Fruit fly (Drosophila melanogaster): ENCODE data around the gene HLH4C.

HLH4C gene

DNA sequence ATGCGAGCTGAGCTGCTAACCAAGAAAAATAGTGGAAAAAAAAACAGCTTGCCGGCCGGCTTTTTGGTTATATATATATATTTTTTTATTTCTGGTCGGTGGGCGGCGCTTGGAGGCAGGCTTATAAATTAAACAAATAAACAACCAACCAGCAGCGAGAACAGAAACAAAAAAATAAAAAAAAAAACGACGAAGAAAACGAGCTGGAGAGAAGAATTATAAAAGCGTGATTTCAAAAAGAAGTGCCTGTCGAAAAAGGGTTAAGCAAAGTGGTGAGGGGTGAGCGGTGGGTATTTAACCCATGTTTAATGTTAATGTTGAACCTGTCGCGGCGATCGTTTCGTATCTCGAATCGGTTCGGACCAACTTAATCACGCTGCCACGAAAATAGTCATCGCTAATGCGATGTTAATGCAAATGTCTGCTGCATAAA, 24.0 kb upstream of the HLH4C start:
- TF ChIP-seq CG17801 (GFP tag; optimal IDR thresholded peaks at IDR 0.05; ENCODE audit: partially characterized antibody): no peak

- no peak for TF ChIP-seq CG17801 (GFP tag; optimal IDR thresholded peaks at IDR 0.05; ENCODE audit: partially characterized antibody)
Observed at dm6 chrX:4669438-4669837, 22.2 kb upstream of the HLH4C start.

DNA sequence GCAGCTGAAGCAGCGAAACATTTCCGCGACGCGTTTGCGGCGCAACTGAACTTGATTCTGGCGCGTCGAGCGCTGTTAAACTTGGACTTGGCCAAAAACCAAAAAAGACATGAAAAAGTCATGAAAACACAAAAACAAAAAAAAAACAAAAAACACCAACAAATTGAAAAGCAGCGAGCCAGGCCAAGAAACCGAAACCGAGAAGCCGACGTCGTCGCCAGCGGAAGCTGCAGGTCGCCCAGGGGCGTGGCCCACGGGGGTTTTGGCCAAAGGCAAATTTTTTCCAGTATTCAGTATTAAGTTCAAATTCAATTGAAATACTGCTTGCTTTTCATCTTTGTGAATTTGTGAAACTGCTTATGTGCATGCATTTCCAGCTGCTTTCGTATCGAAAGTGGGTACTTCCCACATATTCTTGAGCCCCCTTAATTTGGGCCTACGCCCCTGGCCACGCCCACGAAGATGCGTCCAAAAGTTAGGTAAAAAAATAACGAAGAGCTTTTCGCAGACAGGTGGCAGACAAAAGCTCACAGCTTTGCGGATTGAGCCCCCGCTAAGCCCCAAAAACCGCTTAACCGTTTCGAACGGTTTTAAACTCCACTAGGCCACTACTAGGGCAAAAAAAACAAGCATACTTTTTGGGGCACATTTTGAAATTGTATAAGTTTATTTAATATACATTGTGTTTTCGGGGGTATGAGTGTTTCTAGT, 19.6 kb upstream of the HLH4C start, which contains the start of gene CG3009:
TSS of gene CG3009 (minus strand) at position 51 of the 711 bp plus-strand sequence.
- peak; percentile 91 for TF ChIP-seq CG17801 (GFP tag; optimal IDR thresholded peaks at IDR 0.05; ENCODE audit: partially characterized antibody)

dm6 chrX:4664107-4664506, 16.9 kb upstream of the HLH4C start:
- no peak for TF ChIP-seq CG17801 (GFP tag; optimal IDR thresholded peaks at IDR 0.05; ENCODE audit: partially characterized antibody)

DNA sequence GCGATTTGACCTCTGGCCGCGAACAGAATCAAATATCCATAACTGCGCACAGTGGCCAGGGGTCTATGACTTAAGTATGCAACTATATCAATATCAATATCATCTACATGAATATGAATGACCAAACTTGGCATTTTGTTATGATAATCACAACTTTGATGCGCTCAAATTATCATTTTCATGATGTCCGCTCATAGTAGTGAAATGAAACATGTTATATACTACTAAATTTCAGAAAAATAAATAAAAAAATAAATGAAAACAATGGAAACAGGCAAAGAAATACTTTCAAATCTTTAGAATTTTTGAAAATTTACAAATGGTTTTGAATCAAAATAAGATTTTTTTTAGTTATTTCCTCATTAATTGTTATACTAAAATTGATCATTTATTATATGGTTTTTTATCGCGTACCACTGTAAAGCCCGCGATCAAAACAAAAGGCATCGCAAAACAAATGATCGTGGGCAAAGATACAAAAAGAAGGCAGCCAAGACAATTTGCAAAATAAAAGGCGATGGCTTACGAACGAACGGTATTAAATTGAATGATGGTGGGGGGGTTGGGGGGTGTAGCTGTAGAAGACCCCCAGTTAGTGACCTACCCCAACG, 13.5 kb upstream of the HLH4C start:
- peak; percentile 15 for TF ChIP-seq CG17801 (GFP tag; optimal IDR thresholded peaks at IDR 0.05; ENCODE audit: partially characterized antibody)

DNA sequence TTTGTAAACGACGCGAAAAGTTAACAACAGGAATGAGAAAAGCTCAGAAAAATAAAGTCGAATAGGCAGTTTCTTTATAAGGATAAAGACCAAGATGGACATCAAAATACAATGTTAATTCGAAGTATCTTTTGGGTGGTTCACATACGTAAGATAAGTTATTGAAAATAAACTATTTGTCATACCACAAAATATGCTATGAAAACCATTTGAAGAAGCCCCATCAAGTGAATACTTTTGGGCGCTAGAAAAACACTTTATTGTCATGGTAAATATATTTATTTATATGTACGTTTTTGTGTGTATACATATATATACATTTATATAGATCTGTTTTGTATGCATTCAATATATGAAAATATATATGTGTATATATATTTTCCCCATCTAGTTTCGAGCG, 10.7 kb upstream of the HLH4C start:
- TF ChIP-seq CG17801 (GFP tag; optimal IDR thresholded peaks at IDR 0.05; ENCODE audit: partially characterized antibody): peak; percentile 59

DNA sequence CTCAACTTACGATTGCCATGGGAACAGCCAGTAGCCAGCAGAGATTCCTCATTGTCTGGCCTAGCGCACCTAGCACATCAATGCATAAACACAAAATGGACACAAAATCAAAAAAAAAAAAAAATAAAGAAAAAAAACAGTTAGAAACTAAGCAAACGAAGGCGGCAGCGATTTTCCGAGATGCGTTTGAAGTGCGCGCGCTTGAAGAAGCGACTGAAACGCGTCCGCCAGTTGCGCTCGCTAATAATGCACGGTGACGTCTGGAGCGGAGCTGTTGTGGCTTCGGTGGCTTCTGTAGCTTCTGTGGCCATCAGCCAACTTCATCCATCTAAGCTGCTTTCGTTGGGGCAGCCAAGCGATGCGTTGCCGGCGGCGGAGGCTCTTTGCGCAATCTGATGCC, 7.2 kb upstream of the HLH4C start, which contains the start of gene CG15473:
TSS of gene CG15473 (minus strand) at position 101 of the 400 bp plus-strand sequence.
- TF ChIP-seq CG17801 (GFP tag; optimal IDR thresholded peaks at IDR 0.05; ENCODE audit: partially characterized antibody): no peak

DNA sequence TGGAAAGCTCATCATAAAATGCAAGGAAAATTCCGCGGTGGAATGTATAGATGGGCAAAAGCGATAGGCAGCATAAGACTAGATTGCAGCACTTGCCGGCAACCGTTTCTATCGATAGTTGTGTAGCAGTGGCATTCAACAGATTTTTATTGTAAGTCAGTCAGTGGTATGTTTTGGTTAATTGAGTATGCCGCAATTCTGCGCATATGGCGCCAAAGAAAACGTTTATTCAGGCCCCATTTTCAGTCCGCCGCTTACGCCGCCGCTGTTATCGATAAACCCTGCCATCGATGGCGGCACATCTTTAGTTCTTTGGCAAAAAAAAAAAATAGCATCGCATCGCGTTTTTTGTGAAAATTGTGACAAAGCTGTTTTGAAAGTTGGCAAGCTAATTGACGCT, 2.5 kb upstream of the HLH4C start, which contains the start of the genes Cbp80 and Torsin:
TSS of gene Cbp80 (plus strand) at position 265 of the 400 bp plus-strand sequence.
TSS of gene Torsin (minus strand) at position 282 of the 400 bp plus-strand sequence.
- TF ChIP-seq CG17801 (GFP tag; optimal IDR thresholded peaks at IDR 0.05; ENCODE audit: partially characterized antibody): peak; percentile 61

DNA sequence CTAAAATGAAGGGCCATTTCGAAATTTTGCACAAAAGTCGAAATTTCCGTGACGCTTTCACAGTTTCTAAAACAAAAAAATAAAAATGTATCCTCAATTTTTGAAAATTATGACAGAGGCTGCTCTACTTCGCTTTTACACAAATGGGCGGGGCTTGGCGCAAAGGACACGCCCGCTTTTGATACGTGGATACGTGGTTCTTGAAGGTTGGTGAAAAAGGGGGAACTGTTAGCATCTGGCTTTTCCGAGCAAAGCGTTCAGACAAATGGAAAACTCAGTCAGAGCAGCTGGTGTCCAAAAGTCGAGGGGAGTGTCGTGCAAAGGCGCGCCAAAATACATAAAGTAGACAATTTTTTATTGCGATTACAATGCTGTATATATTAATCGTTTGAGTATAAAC, 2.4 kb downstream of the HLH4C start, which contains the start of gene CG3062:
TSS of gene CG3062 (minus strand) at position 101 of the 400 bp plus-strand sequence.
- no peak for TF ChIP-seq CG17801 (GFP tag; optimal IDR thresholded peaks at IDR 0.05; ENCODE audit: partially characterized antibody)

dm6 chrX:4643887-4644286, 3.3 kb downstream of the HLH4C start, which contains the start of gene CG3081:
Gene CG3081, minus strand, starts transcription at chrX:4643987.
- TF ChIP-seq CG17801 (GFP tag; optimal IDR thresholded peaks at IDR 0.05; ENCODE audit: partially characterized antibody): no peak

DNA sequence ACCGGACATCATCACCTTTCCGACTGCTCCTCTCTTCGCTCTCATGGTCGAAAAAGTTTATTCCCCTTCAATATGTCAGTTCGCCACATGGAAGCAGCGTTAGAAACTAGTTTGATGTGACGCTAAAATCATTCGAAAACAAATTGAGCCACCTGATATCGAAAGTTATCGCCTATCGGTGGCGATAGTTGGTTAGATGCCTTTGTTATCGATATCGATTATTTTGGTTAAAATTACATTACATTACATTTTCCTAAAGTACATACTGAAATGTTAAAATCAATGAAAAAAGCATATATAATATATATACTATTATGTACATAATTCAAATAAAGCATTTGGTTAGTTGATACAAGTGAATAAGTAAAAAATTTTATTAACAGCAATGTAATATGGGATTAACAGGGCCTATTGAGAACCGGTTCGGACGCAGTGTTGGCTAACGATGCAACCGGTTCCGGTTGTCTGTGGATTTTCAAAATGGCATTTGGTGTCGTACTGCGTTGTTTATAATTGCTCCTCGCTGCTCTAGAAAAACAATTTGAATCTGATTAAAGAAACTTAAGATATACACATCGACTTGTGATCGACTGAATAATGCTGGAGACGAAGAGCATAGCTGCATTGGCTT, 11.2 kb downstream of the HLH4C start, which contains the start of the genes Alms1a and pon:
TSS of gene Alms1a (minus strand) at position 149 of the 631 bp plus-strand sequence.
TSS of gene pon (plus strand) at position 463 of the 631 bp plus-strand sequence.
- no peak for TF ChIP-seq CG17801 (GFP tag; optimal IDR thresholded peaks at IDR 0.05; ENCODE audit: partially characterized antibody)

- no peak for TF ChIP-seq CG17801 (GFP tag; optimal IDR thresholded peaks at IDR 0.05; ENCODE audit: partially characterized antibody)
Observed at dm6 chrX:4630836-4631235, 16.4 kb downstream of the HLH4C start, which contains the start of gene Alms1b. Gene Alms1b, minus strand, starts transcription at chrX:4630936.

- no peak for TF ChIP-seq CG17801 (GFP tag; optimal IDR thresholded peaks at IDR 0.05; ENCODE audit: partially characterized antibody)
Observed at dm6 chrX:4627160-4627559, 20.1 kb downstream of the HLH4C start.

DNA sequence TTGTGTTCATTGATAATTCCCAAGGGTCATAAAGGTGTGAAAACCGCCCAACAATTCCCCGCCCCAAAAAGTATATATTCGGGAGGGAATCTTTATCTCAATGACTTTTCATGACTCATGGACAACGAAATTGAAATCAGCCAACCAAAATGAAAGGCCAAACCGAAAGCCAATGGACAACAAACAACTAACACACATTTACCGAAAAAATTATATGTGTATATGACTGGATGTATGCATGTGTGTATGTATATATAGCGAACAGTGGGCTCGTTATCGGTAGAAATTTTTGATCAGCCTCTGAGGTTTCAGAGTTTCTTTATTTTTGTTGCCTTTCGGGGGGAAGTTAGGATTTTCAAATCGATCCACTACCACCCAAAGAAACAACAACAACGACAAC, 28.3 kb downstream of the HLH4C start:
- TF ChIP-seq CG17801 (GFP tag; optimal IDR thresholded peaks at IDR 0.05; ENCODE audit: partially characterized antibody): no peak

All from ovary, adult (tissue).